Fruit fly (Drosophila melanogaster): ENCODE results near the gene emb.

Gene emb

dm6 chr2L:8414887-8415883, 11.8 kb downstream of the emb start, which contains the start of the genes CG13398 and Akap200 (continued):
- TF ChIP-seq Six4 (GFP tag; optimal IDR thresholded peaks at IDR 0.05) (peak; percentile 21), tin (GFP tag; optimal IDR thresholded peaks at IDR 0.05) (no peak), CG6689 (GFP tag; IDR thresholded peaks at IDR 0.05) (0 out of 2 replicates have a peak, but pooled peaks have one; percentile 35), CG13296 (GFP tag; optimal IDR thresholded peaks at IDR 0.05) (no peak), repo (GFP tag; optimal IDR thresholded peaks at IDR 0.05) (no peak), rib (GFP tag; IDR thresholded peaks at IDR 0.05) (no peak), Kr (GFP tag; optimal IDR thresholded peaks at IDR 0.05) (peak; percentile 12), CG14014 (GFP tag; IDR thresholded peaks at IDR 0.05) (no peak), Deaf1 (tag; optimal IDR thresholded peaks at IDR 0.05) (no peak), CG12104 (GFP tag; optimal IDR thresholded peaks at IDR 0.05) (peak; percentile 14), lbe (GFP tag; optimal IDR thresholded peaks at IDR 0.05) (no peak), caup (GFP tag; optimal IDR thresholded peaks at IDR 0.05; ENCODE audit: severe bottlenecking) (peak; percentile 2), CG6654 (GFP tag; optimal IDR thresholded peaks at IDR 0.05) (no peak), CG30403 (GFP tag; optimal IDR thresholded peaks at IDR 0.05) (peak; percentile 50), sob (GFP tag; IDR thresholded peaks at IDR 0.05) (no peak), Xbp1 (GFP tag; optimal IDR thresholded peaks at IDR 0.05) (peak; percentile 39), Ets97D (GFP tag; optimal IDR thresholded peaks at IDR 0.05) (peak; percentile 36), gfzf (GFP tag; optimal IDR thresholded peaks at IDR 0.05) (peak; percentile 80), HmgZ (tag; optimal IDR thresholded peaks at IDR 0.05) (no peak), Nf-YC (tag; optimal IDR thresholded peaks at IDR 0.05) (no peak), CG7786 (GFP tag; optimal IDR thresholded peaks at IDR 0.05) (peak; percentile 4), sisA (GFP tag; IDR thresholded peaks at IDR 0.05) (no peak), CG7839 (tag; optimal IDR thresholded peaks at IDR 0.05) (no peak), Dek (tag; optimal IDR thresholded peaks at IDR 0.05) (no peak), CG18599 (GFP tag; optimal IDR thresholded peaks at IDR 0.05) (no peak), pb (GFP tag; optimal IDR thresholded peaks at IDR 0.05) (no peak), CG6813 (GFP tag; optimal IDR thresholded peaks at IDR 0.05) (no peak), C15 (GFP tag; IDR thresholded peaks at IDR 0.05) (no peak), CG2202 (tag; optimal IDR thresholded peaks at IDR 0.05) (no peak), croc (GFP tag; conservative IDR thresholded peaks at IDR 0.05) (no peak; the same call in 2 of the 3 replicates), yki (optimal IDR thresholded peaks at IDR 0.05) (no peak), CG11695 (GFP tag; IDR thresholded peaks at IDR 0.05) (no peak), CG4707 (GFP tag; optimal IDR thresholded peaks at IDR 0.05) (no peak), Meics (GFP tag; optimal IDR thresholded peaks at IDR 0.05) (peak; percentile 3), CG11093 (GFP tag; IDR thresholded peaks at IDR 0.05) (no peak), CG12236 (GFP tag; optimal IDR thresholded peaks at IDR 0.05) (no peak), da (GFP tag; optimal IDR thresholded peaks at IDR 0.05) (no peak), Hmx (GFP tag; optimal IDR thresholded peaks at IDR 0.05) (no peak), ham (GFP tag; IDR thresholded peaks at IDR 0.05) (no peak), Hr78 (GFP tag; optimal IDR thresholded peaks at IDR 0.05) (no peak), schlank (tag; optimal IDR thresholded peaks at IDR 0.05) (no peak), tap (tag; optimal IDR thresholded peaks at IDR 0.05) (no peak), CG11723 (GFP tag; optimal IDR thresholded peaks at IDR 0.05) (no peak), CG15073 (GFP tag; optimal IDR thresholded peaks at IDR 0.05) (no peak), CG2678 (tag; optimal IDR thresholded peaks at IDR 0.05) (no peak), CG7372 (GFP tag; IDR thresholded peaks at IDR 0.05) (no peak), CG12155 (GFP tag; optimal IDR thresholded peaks at IDR 0.05) (peak; percentile 37), CG2712 (tag; optimal IDR thresholded peaks at IDR 0.05) (peak; percentile 56), ranshi (GFP tag; IDR thresholded peaks at IDR 0.05) (no peak)
